Worm (Caenorhabditis elegans) whole organism, young adult: ENCODE results near the gene F11D11.6.
A peak's percentile ranks its signal among the peaks of the same experiment; 100 is the strongest.

Experiments used
- F22D6.2 ChIP-seq: sonication (generic microtip); optimal IDR thresholded peaks from 2 replicates; lab custom pipeline; 2016; ENCODE audit warnings: mild to moderate bottlenecking, missing genetic modification characterization, missing compliant biosample characterization
- F49E8.2 ChIP-seq: sonication (generic microtip); optimal IDR thresholded peaks from 3 replicates; lab custom pipeline; 2017; ENCODE audit warnings: missing genetic modification characterization, mild to moderate bottlenecking, missing compliant biosample characterization, antibody characterized with exemption, moderate library complexity; ENCODE audit not compliant: insufficient read depth
- K11D2.4 ChIP-seq: fragments of 200-800 bp; sonication (Bioruptor generic); IDR thresholded peaks from 2 replicates; pipeline ENCODE4 v1.3.6; 2022; ENCODE audit warnings: missing genetic modification reagents, missing genetic modification characterization, missing compliant biosample characterization
- Y56A3A.18 ChIP-seq: fragments of 200-800 bp; sonication (Bioruptor generic); IDR thresholded peaks from 2 replicates; pipeline ENCODE4 v1.3.6; 2022; ENCODE audit warnings: missing genetic modification reagents, missing genetic modification characterization, missing compliant biosample characterization
- Y79H2A.3 ChIP-seq: fragments of 200-800 bp; sonication (Bioruptor generic); conservative IDR thresholded peaks from 2 replicates; pipeline ENCODE4 v1.3.6; 2022; ENCODE audit warnings: missing genetic modification reagents, missing genetic modification characterization, missing compliant biosample characterization
- ama-1 ChIP-seq, 3 experiments: fragments of 150-350 bp in 1 of 3; sonication (generic microtip) in 2 of 3; optimal IDR thresholded peaks; 2 replicates each; lab custom pipeline; 2014 to 2018; ENCODE audit warnings: missing biosample characterization in 2 of 3, missing genetic modification characterization in 2 of 3, missing genetic modification reagents in 2 of 3
- aptf-2 ChIP-seq: fragments of 200-800 bp; sonication (Bioruptor generic); conservative IDR thresholded peaks from 2 replicates; pipeline ENCODE4 v1.3.6; 2022; ENCODE audit warnings: missing genetic modification reagents, missing genetic modification characterization, missing compliant biosample characterization
- ccch-3 ChIP-seq: fragments of 200-800 bp; sonication (Bioruptor generic); optimal IDR thresholded peaks from 2 replicates; lab custom pipeline; 2018; ENCODE audit warnings: mild to moderate bottlenecking, missing genetic modification characterization, missing compliant biosample characterization
- cebp-1 ChIP-seq, 2 experiments: fragments of 200-800 bp in 1 of 2; sonication (Bioruptor generic) in 1 of 2; sonication (generic microtip) in 1 of 2; IDR thresholded peaks in 1 of 2; optimal IDR thresholded peaks in 1 of 2; 2 replicates each; pipeline versions ENCODE4 v1.3.6 to Lab custom; 2017 to 2022; ENCODE audit warnings: missing compliant biosample characterization in 2 of 2, missing genetic modification characterization in 2 of 2, mild to moderate bottlenecking in 1 of 2, missing genetic modification reagents in 1 of 2, moderate library complexity in 1 of 2
- cebp-2 ChIP-seq: fragments of 200-800 bp; sonication (Bioruptor generic); IDR thresholded peaks from 2 replicates; pipeline ENCODE4 v1.3.6; 2022; ENCODE audit warnings: missing genetic modification characterization, missing compliant biosample characterization
- ceh-27 ChIP-seq: fragments of 200-800 bp; sonication (Bioruptor generic); optimal IDR thresholded peaks from 2 replicates; lab custom pipeline; 2018; ENCODE audit warnings: mild to moderate bottlenecking, missing genetic modification characterization, moderate library complexity, missing compliant biosample characterization
- ceh-40 ChIP-seq: fragments of 200-800 bp; sonication (Bioruptor generic); IDR thresholded peaks from 2 replicates; pipeline ENCODE4 v1.3.6; 2022; ENCODE audit warnings: missing genetic modification characterization, missing compliant biosample characterization
- dox-1 ChIP-seq: fragments of 200-800 bp; sonication (Bioruptor generic); IDR thresholded peaks from 2 replicates; pipeline ENCODE4 v1.3.6; 2022; ENCODE audit warnings: missing genetic modification reagents, missing genetic modification characterization, missing compliant biosample characterization
- egl-44 ChIP-seq: fragments of 200-800 bp; sonication (Bioruptor generic); IDR thresholded peaks from 2 replicates; pipeline ENCODE4 v1.3.6; 2022; ENCODE audit warnings: missing genetic modification reagents, missing genetic modification characterization, missing compliant biosample characterization
- egrh-3 ChIP-seq: fragments of 200-800 bp; sonication (Bioruptor generic); IDR thresholded peaks from 2 replicates; pipeline ENCODE4 v1.3.6; 2022; ENCODE audit warnings: missing genetic modification reagents, missing genetic modification characterization, missing compliant biosample characterization
- ekl-4 ChIP-seq: fragments of 200-800 bp; sonication (Bioruptor generic); IDR thresholded peaks from 2 replicates; pipeline ENCODE4 v1.3.6; 2022; ENCODE audit warnings: missing genetic modification reagents, missing genetic modification characterization, missing compliant biosample characterization
- him-1 ChIP-seq: sonication (generic microtip); optimal IDR thresholded peaks from 2 replicates; lab custom pipeline; 2016; ENCODE audit warnings: missing genotype, missing genetic modification reagents, missing genetic modification characterization, missing compliant biosample characterization
- hrde-1 ChIP-seq: sonication (generic microtip); optimal IDR thresholded peaks from 2 replicates; lab custom pipeline; 2016; ENCODE audit warnings: missing genetic modification characterization, mild to moderate bottlenecking, missing compliant biosample characterization, moderate library complexity, missing genotype, missing genetic modification reagents, borderline replicate concordance
- lag-1 ChIP-seq: fragments of 200-800 bp; sonication (Bioruptor generic); IDR thresholded peaks from 2 replicates; pipeline ENCODE4 v1.3.6; 2022; ENCODE audit warnings: missing genetic modification reagents, missing genetic modification characterization, missing compliant biosample characterization
- lin-40 ChIP-seq: sonication (generic microtip); optimal IDR thresholded peaks from 2 replicates; lab custom pipeline; 2016; ENCODE audit warnings: missing genetic modification characterization, mild to moderate bottlenecking, missing compliant biosample characterization, missing genotype, missing genetic modification reagents
- madf-8 ChIP-seq: fragments of 200-800 bp; sonication (Bioruptor generic); conservative IDR thresholded peaks from 2 replicates; pipeline ENCODE4 v1.3.6; 2022; ENCODE audit warnings: missing genetic modification reagents, missing genetic modification characterization, missing compliant biosample characterization
- nfya-2 ChIP-seq: fragments of 200-800 bp; sonication (Bioruptor generic); IDR thresholded peaks from 2 replicates; pipeline ENCODE4 v1.3.6; 2022; ENCODE audit warnings: missing genetic modification reagents, missing genetic modification characterization, missing compliant biosample characterization
- nhr-179 ChIP-seq: sonication (generic microtip); optimal IDR thresholded peaks from 2 replicates; lab custom pipeline; 2016; ENCODE audit warnings: mild to moderate bottlenecking, missing genetic modification characterization, missing compliant biosample characterization
- nhr-27 ChIP-seq: fragments of 200-800 bp; sonication (Bioruptor generic); optimal IDR thresholded peaks from 2 replicates; lab custom pipeline; 2018; ENCODE audit warnings: mild to moderate bottlenecking, missing genetic modification characterization, moderate library complexity, missing compliant biosample characterization
- nhr-90 ChIP-seq: sonication (generic microtip); optimal IDR thresholded peaks from 2 replicates; lab custom pipeline; 2016; ENCODE audit warnings: missing genotype, mild to moderate bottlenecking, missing genetic modification characterization, missing compliant biosample characterization
- pha-4 ChIP-seq: fragments of 150-350 bp; sonication (generic microtip); optimal IDR thresholded peaks from 2 replicates; lab custom pipeline; 2014; ENCODE audit warnings: missing biosample characterization, missing genetic modification reagents, missing genetic modification characterization
- rcor-1 ChIP-seq: fragments of 200-800 bp; sonication (Bioruptor generic); IDR thresholded peaks from 2 replicates; pipeline ENCODE4 v1.3.6; 2022; ENCODE audit warnings: missing genetic modification reagents, missing genetic modification characterization, missing compliant biosample characterization
- rec-8 ChIP-seq, 2 experiments: sonication (generic microtip); optimal IDR thresholded peaks; 2 replicates each; lab custom pipeline; 2016; ENCODE audit warnings: mild to moderate bottlenecking in 2 of 2, missing genetic modification characterization in 2 of 2, missing genetic modification reagents in 2 of 2, missing genotype in 2 of 2, missing biosample characterization in 1 of 2, missing compliant biosample characterization in 1 of 2, moderate library complexity in 1 of 2
- snpc-1.1 ChIP-seq: sonication (generic microtip); optimal IDR thresholded peaks from 2 replicates; lab custom pipeline; 2017; ENCODE audit warnings: missing genetic modification characterization, mild to moderate bottlenecking, missing compliant biosample characterization, antibody characterized with exemption, moderate library complexity, missing genotype, missing genetic modification reagents; ENCODE audit not compliant: insufficient read depth
- snpc-4 ChIP-seq, 5 experiments: fragments of 150-350 bp in 1 of 5; sonication (generic microtip) in 4 of 5; optimal IDR thresholded peaks; 2 replicates each; lab custom pipeline; 2014 to 2018; ENCODE audit warnings: missing genetic modification characterization in 5 of 5, missing biosample characterization in 3 of 5, antibody characterized with exemption in 2 of 5, mild to moderate bottlenecking in 2 of 5, missing compliant biosample characterization in 2 of 5, missing genotype in 2 of 5, moderate library complexity in 2 of 5, missing genetic modification reagents in 1 of 5
- sptf-2 ChIP-seq: fragments of 200-800 bp; sonication (Bioruptor generic); optimal IDR thresholded peaks from 2 replicates; lab custom pipeline; 2018; ENCODE audit warnings: mild to moderate bottlenecking, missing genetic modification characterization, missing compliant biosample characterization
- tbp1 ChIP-seq: fragments of 200-800 bp; sonication (Bioruptor generic); optimal IDR thresholded peaks from 2 replicates; lab custom pipeline; 2018; ENCODE audit warnings: mild to moderate bottlenecking, missing genetic modification characterization, missing compliant biosample characterization
- unc-130 ChIP-seq: sonication (generic microtip); optimal IDR thresholded peaks from 2 replicates; lab custom pipeline; 2016; ENCODE audit warnings: missing genetic modification reagents, missing genetic modification characterization, missing compliant biosample characterization
- zfh-2 ChIP-seq: fragments of 200-800 bp; sonication (Bioruptor generic); conservative IDR thresholded peaks from 2 replicates; pipeline ENCODE4 v1.3.6; 2022; ENCODE audit warnings: missing genetic modification reagents, missing genetic modification characterization, missing compliant biosample characterization
- zim-3 ChIP-seq: sonication (generic microtip); optimal IDR thresholded peaks from 2 replicates; lab custom pipeline; 2017; ENCODE audit warnings: mild to moderate bottlenecking, missing genetic modification characterization, moderate library complexity, missing compliant biosample characterization
- ztf-6 ChIP-seq: fragments of 200-800 bp; sonication (Bioruptor generic); IDR thresholded peaks from 2 replicates; pipeline ENCODE4 v1.3.6; 2022; ENCODE audit warnings: missing genetic modification reagents, missing genetic modification characterization, missing compliant biosample characterization

F11D11.6 gene

DNA sequence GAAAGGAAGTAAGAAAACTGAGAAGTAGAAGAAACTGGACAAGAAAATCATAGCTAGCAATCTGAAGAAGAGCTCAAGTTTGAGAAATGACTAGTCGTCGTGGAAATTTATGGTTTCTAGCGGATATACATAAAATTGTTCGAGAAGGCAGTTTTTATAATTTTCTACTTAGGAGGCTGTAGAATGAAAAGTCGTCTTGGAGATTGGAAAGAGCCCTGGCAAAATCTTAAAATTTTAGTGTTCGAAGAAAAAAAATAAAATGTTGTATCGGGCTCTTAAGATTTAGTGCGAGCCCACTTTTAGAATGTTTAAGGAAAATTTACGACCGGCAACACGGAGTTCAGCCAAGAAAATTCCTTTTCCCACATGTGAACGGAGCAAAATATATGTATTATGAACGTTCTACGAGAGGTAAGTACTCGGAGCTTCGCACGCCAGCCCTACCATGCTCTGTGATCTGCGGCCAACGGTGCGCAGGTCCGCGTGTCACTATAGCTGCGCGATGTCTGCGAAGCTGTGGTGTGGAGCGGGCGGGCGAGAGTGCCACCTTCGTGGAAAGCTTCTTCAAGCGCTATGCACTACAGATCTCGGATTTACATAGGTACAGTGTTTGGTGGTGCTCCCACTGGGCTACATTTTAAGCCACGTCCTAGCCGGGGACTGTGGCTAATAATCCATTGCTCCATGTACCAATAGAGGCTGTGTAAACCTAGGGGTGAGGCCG, 5.8 kb downstream of the F11D11.6 start, which contains the start of gene clec-251:
Gene clec-251 (minus strand): TSS at position 51 of the 724 bp plus-strand sequence.
- TF ChIP-seq dox-1 (GFP tag; lab: Robert Waterston, UW) (0 out of 2 replicates have a peak, but pooled peaks have one; percentile 9), zfh-2 (GFP tag; lab: Robert Waterston, UW) (peak; percentile 77; the same call in 1 of the 2 replicates), tbp1 (no peak)

DNA sequence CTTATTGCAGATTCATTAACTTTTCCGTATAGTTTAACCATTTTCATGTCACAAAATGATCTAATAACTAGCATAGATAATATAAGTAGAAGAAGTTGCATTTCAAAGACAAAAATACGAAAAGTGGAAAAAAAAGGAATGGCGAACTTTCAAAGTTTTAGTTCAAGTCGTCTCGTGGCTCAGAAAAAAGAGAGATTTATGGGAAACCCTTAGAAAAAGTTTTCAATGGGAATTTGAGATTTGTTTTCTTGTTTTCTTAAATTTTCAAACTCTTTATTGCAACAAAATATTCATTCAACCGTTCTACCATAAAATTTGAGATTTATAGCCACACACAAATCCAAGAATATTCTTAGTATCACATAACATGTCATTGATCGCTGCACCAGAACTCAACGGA, 10.8 kb downstream of the F11D11.6 start, which contains the start of gene clec-250:
Gene clec-250 (minus strand): TSS at position 101 of the 400 bp plus-strand sequence.
- no peak for TF ChIP-seq him-1 (tag; lab: Kevin White, UChicago)
- TF ChIP-seq snpc-1.1 (tag; lab: Kevin White, UChicago), result no peak
- TF ChIP-seq F22D6.2 (tag; lab: Kevin White, UChicago), result no peak
- no peak for TF ChIP-seq nhr-27 (tag; lab: Kevin White, UChicago)
- no peak for TF ChIP-seq nhr-179 (tag; lab: Kevin White, UChicago)
- no peak for TF ChIP-seq pha-4 (tag; lab: Kevin White, UChicago)
- TF ChIP-seq egrh-3, result no peak
- TF ChIP-seq rcor-1 (GFP tag; lab: Robert Waterston, UW), result no peak
- TF ChIP-seq Y79H2A.3 (GFP tag; lab: Robert Waterston, UW), result no peak
- no peak for TF ChIP-seq lag-1 (GFP tag; lab: Robert Waterston, UW)
- TF ChIP-seq egl-44, result no peak
- TF ChIP-seq hrde-1 (tag; lab: Kevin White, UChicago), result no peak
- TF ChIP-seq snpc-4 (GFP tag; optimal IDR thresholded peaks at IDR 0.05; lab: Kevin White, UChicago), result no peak
- no peak for TF ChIP-seq snpc-4 (tag; optimal IDR thresholded peaks at IDR 0.05; lab: Kevin White, UChicago)

DNA sequence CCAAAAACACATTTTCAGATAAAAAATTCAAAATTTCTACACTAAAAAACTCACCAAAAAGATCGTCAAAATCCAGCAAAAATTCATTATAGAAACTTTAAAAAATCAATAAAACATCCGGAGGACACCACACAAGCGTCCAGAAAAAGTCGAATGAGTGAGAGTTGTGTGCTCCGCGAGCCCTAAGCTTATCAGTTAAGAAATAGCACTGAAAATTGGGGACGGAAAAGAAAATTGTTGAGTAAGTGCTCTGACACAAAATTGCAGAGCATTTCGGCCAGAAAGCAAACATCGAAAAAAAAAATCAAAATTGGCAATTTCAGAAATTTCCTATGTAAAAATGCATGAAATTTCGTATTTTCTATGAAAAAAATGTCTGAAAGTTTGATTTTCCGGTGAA, 15.3 kb downstream of the F11D11.6 start:
- TF ChIP-seq cebp-2 (GFP tag; lab: Robert Waterston, UW), result no peak
- TF ChIP-seq lag-1 (GFP tag; lab: Robert Waterston, UW), result no peak
- TF ChIP-seq F49E8.2 (tag; lab: Kevin White, UChicago), result no peak
- TF ChIP-seq aptf-2, result no peak
- no peak for TF ChIP-seq nhr-90 (tag; lab: Kevin White, UChicago)
- no peak for TF ChIP-seq ceh-27
- TF ChIP-seq K11D2.4 (GFP tag; lab: Robert Waterston, UW), result no peak
- no peak for TF ChIP-seq madf-8
- TF ChIP-seq ama-1 (optimal IDR thresholded peaks at IDR 0.05; lab: Kevin White, UChicago), result no peak
- no peak for TF ChIP-seq ama-1 (GFP tag; optimal IDR thresholded peaks at IDR 0.05; lab: Kevin White, UChicago)
- TF ChIP-seq ekl-4 (GFP tag; lab: Robert Waterston, UW), result no peak
- no peak for TF ChIP-seq rec-8 (tag; optimal IDR thresholded peaks at IDR 0.05; lab: Kevin White, UChicago)

DNA sequence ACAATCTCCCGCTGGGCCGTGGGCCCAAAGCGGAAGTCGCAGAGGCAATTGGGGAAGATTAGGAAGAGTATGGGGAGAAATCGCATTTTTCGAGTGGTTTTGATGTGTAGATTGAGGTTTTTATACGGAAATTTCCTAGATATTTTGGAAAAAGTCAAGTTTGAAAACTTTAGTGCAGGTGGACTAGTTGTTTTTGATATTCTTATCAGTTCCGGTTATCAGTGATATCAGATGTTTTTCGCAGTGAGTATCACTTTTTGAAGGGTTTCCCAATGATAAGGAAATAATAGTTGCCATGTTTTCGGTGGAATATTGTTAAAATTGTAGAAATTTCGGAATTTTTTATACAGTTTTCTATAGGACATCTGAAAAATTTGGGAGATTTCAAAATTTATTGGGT, 18.6 kb downstream of the F11D11.6 start, which contains the start of gene scl-20:
Gene scl-20 (minus strand): TSS at position 101 of the 400 bp plus-strand sequence.
- TF ChIP-seq lin-40 (no peak), ztf-6 (GFP tag; lab: Robert Waterston, UW) (no peak), cebp-1 (GFP tag; IDR thresholded peaks at IDR 0.05; lab: Robert Waterston, UW) (no peak), cebp-1 (tag; optimal IDR thresholded peaks at IDR 0.05; lab: Kevin White, UChicago) (no peak), zim-3 (no peak), pha-4 (tag; lab: Kevin White, UChicago) (no peak), nfya-2 (no peak), sptf-2 (GFP tag; lab: Kevin White, UChicago) (no peak), unc-130 (GFP tag; lab: Kevin White, UChicago) (no peak), ceh-40 (GFP tag; lab: Robert Waterston, UW) (no peak), Y56A3A.18 (GFP tag; lab: Robert Waterston, UW) (no peak), ccch-3 (no peak), snpc-1.1 (tag; lab: Kevin White, UChicago) (no peak)
